Worm (Caenorhabditis elegans): ENCODE measurements around the gene spe-26.

DNA sequence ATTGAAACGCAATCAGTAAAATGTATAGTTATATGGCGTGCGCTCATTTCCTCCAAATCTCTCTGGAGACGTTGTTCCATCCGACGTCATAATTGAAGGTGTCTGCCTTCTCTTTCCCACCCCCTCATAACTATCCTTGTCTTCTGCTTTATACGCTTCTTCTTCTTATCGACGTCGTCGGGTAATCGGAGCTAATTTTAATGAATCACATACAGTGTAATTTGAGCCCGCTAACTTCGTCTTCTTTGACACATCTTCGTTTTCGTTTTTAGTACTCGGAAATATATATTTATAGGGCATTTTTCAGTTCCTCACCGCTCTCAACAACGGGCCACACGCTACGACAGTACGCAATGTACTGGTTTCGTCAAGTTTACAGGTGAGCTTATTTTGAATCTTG, 44.7 kb upstream of the spe-26 start, which contains the start of gene ins-1:
- TF ChIP-seq nhr-11 (tag; optimal IDR thresholded peaks at IDR 0.05): no peak
- TF ChIP-seq alr-1 (tag; optimal IDR thresholded peaks at IDR 0.05; ENCODE audit: borderline replicate concordance): no peak
- no peak for TF ChIP-seq hlh-17 (GFP tag; optimal IDR thresholded peaks at IDR 0.05; ENCODE audit: borderline replicate concordance)
- TF ChIP-seq nhr-12 (tag; optimal IDR thresholded peaks at IDR 0.05): no peak
- no peak for TF ChIP-seq tbx-2 (tag; optimal IDR thresholded peaks at IDR 0.05)
